ENCODE assay signal across 5 fruit fly cellular contexts in genomic region chr2L:11189116-11189449, dm6.
TF ChIP-seq lines count a peak whose summit lies in the region.

No protein-coding gene starts in this region.

- no peak for TF ChIP-seq CTCF in whole organism, embryonic (GFP tag; optimal IDR thresholded peaks at IDR 0.05; lab: Kevin White, UChicago)

TF ChIP-seq in whole organism, 6 proteins besides CTCF, POLR2A, EP300 and RAD21:
- peak; percentile 71 for TF ChIP-seq pan (optimal IDR thresholded peaks at IDR 0.05; lab: Kevin White, UChicago)
- TF ChIP-seq Dll (optimal IDR thresholded peaks at IDR 0.05; lab: Kevin White, UChicago) = no peak
TF ChIP-seq in whole organism: peak in this region for 1.

TF ChIP-seq in whole organism, embryonic, 481 proteins besides CTCF, POLR2A, EP300 and RAD21 (continues in another document):
- TF ChIP-seq CG10959 (GFP tag; IDR thresholded peaks at IDR 0.05; lab: Robert Waterston, UW) (peak; percentile 85), Chrac-16 (GFP tag; optimal IDR thresholded peaks at IDR 0.05; lab: Kevin White, UChicago) (peak; percentile 73), unpg (GFP tag; optimal IDR thresholded peaks at IDR 0.05; lab: Kevin White, UChicago) (peak; percentile 72), trh (GFP tag; optimal IDR thresholded peaks at IDR 0.05; lab: Kevin White, UChicago) (peak; percentile 42), gsb-n (tag; optimal IDR thresholded peaks at IDR 0.05; lab: Kevin White, UChicago) (peak; percentile 77), GATAe (GFP tag; conservative IDR thresholded peaks at IDR 0.05; lab: Robert Waterston, UW) (no peak), CG8290 (GFP tag; optimal IDR thresholded peaks at IDR 0.05; lab: Kevin White, UChicago) (peak; percentile 62), CG8290 (tag; optimal IDR thresholded peaks at IDR 0.05; lab: Kevin White, UChicago) (no peak), wek (GFP tag; optimal IDR thresholded peaks at IDR 0.05; lab: Kevin White, UChicago) (no peak), CG7963 (GFP tag; IDR thresholded peaks at IDR 0.05; lab: Robert Waterston, UW; ENCODE audit: partially characterized antibody) (no peak), CG1024 (GFP tag; IDR thresholded peaks at IDR 0.05; lab: Robert Waterston, UW) (0 out of 2 replicates have a peak, but pooled peaks have one; percentile 9), esg (GFP tag; conservative IDR thresholded peaks at IDR 0.05; lab: Robert Waterston, UW) (peak; percentile 29; the same call in 1 of the 2 replicates), Max (GFP tag; optimal IDR thresholded peaks at IDR 0.05; lab: Kevin White, UChicago) (no peak), Sox102F (GFP tag; optimal IDR thresholded peaks at IDR 0.05; lab: Kevin White, UChicago) (peak; percentile 38), Blimp-1 (GFP tag; optimal IDR thresholded peaks at IDR 0.05; lab: Kevin White, UChicago) (peak; percentile 62), CG9797 (GFP tag; optimal IDR thresholded peaks at IDR 0.05; lab: Kevin White, UChicago) (no peak), Hr3 (GFP tag; optimal IDR thresholded peaks at IDR 0.05; lab: Kevin White, UChicago) (peak; percentile 56), CG9727 (GFP tag; optimal IDR thresholded peaks at IDR 0.05; lab: Kevin White, UChicago) (peak; percentile 81), inv (GFP tag; IDR thresholded peaks at IDR 0.05; lab: Robert Waterston, UW; ENCODE audit: partially characterized antibody) (no peak), chif (GFP tag; optimal IDR thresholded peaks at IDR 0.05; lab: Kevin White, UChicago) (peak in 1 of 2 experiments; percentile 33), phol (tag; optimal IDR thresholded peaks at IDR 0.05; lab: Kevin White, UChicago) (peak; percentile 65)

TF ChIP-seq in whole organism, prepupa, 60 proteins besides CTCF, POLR2A, EP300 and RAD21 (continues in another document):
- TF ChIP-seq CG1621 (tag; optimal IDR thresholded peaks at IDR 0.05; lab: Kevin White, UChicago) = no peak
- peak; percentile 39 for TF ChIP-seq vri (GFP tag; optimal IDR thresholded peaks at IDR 0.05; lab: Kevin White, UChicago)
- peak; percentile 84 for TF ChIP-seq Eip78C (GFP tag; lab: Kevin White, UChicago)
- TF ChIP-seq spab (GFP tag; optimal IDR thresholded peaks at IDR 0.05; lab: Kevin White, UChicago) = no peak
- no peak for TF ChIP-seq CG6808 (GFP tag; optimal IDR thresholded peaks at IDR 0.05; lab: Kevin White, UChicago)
- TF ChIP-seq pdm3 (GFP tag; optimal IDR thresholded peaks at IDR 0.05; lab: Kevin White, UChicago) = peak; percentile 39
- TF ChIP-seq topi (GFP tag; optimal IDR thresholded peaks at IDR 0.05; lab: Kevin White, UChicago) = peak; percentile 43
- no peak for TF ChIP-seq Hr38 (GFP tag; optimal IDR thresholded peaks at IDR 0.05; lab: Kevin White, UChicago)
- peak; percentile 49 for TF ChIP-seq Sox15 (GFP tag; optimal IDR thresholded peaks at IDR 0.05; lab: Kevin White, UChicago)
- TF ChIP-seq Gug (GFP tag; IDR thresholded peaks at IDR 0.05; lab: Robert Waterston, UW) = no peak
- TF ChIP-seq dsx (GFP tag; optimal IDR thresholded peaks at IDR 0.05; lab: Kevin White, UChicago; ENCODE audit: poor library complexity, severe bottlenecking) = peak; percentile 26
- no peak; the same call in 2 of the 3 replicates for TF ChIP-seq CG6163 (GFP tag; IDR thresholded peaks at IDR 0.05; lab: Robert Waterston, UW)
- TF ChIP-seq salr (GFP tag; optimal IDR thresholded peaks at IDR 0.05; lab: Kevin White, UChicago) = no peak
- no peak for TF ChIP-seq eg (GFP tag; IDR thresholded peaks at IDR 0.05; lab: Robert Waterston, UW)
- TF ChIP-seq ss (GFP tag; optimal IDR thresholded peaks at IDR 0.05; lab: Kevin White, UChicago) = no peak
- TF ChIP-seq CG11902 (GFP tag; optimal IDR thresholded peaks at IDR 0.05; lab: Kevin White, UChicago) = peak; percentile 12
- TF ChIP-seq CG32006 (GFP tag; optimal IDR thresholded peaks at IDR 0.05; lab: Kevin White, UChicago) = no peak
- peak; percentile 40 for TF ChIP-seq CG3919 (GFP tag; optimal IDR thresholded peaks at IDR 0.05; lab: Kevin White, UChicago)
- TF ChIP-seq CG6792 (GFP tag; optimal IDR thresholded peaks at IDR 0.05; lab: Kevin White, UChicago) = peak; percentile 65
- TF ChIP-seq fd59A (GFP tag; optimal IDR thresholded peaks at IDR 0.05; lab: Kevin White, UChicago) = peak; percentile 36
- peak; percentile 88 for TF ChIP-seq svp (GFP tag; lab: Kevin White, UChicago)
- no peak for TF ChIP-seq dac (GFP tag; optimal IDR thresholded peaks at IDR 0.05; lab: Kevin White, UChicago)
- no peak for TF ChIP-seq CG6276 (GFP tag; optimal IDR thresholded peaks at IDR 0.05; lab: Kevin White, UChicago)
- no peak for TF ChIP-seq CG16779 (tag; optimal IDR thresholded peaks at IDR 0.05; lab: Kevin White, UChicago)

TF ChIP-seq in whole organism, pupa, 21 proteins besides CTCF, POLR2A, EP300 and RAD21:
- TF ChIP-seq gl (tag; optimal IDR thresholded peaks at IDR 0.05; lab: Kevin White, UChicago) (no peak), CG10348 (GFP tag; IDR thresholded peaks at IDR 0.05; lab: Robert Waterston, UW) (no peak), CG15710 (tag; optimal IDR thresholded peaks at IDR 0.05; lab: Kevin White, UChicago) (peak; percentile 64), CG9948 (tag; optimal IDR thresholded peaks at IDR 0.05; lab: Kevin White, UChicago) (peak; percentile 47), CG8159 (tag; optimal IDR thresholded peaks at IDR 0.05; lab: Kevin White, UChicago) (peak; percentile 48), Pif1A (GFP tag; optimal IDR thresholded peaks at IDR 0.05; lab: Kevin White, UChicago) (no peak), Ets98B (GFP tag; IDR thresholded peaks at IDR 0.05; lab: Robert Waterston, UW) (no peak), CG13204 (GFP tag; optimal IDR thresholded peaks at IDR 0.05; lab: Kevin White, UChicago) (no peak), fd96Ca (GFP tag; IDR thresholded peaks at IDR 0.05; lab: Robert Waterston, UW) (no peak), CG14655 (GFP tag; optimal IDR thresholded peaks at IDR 0.05; lab: Kevin White, UChicago) (no peak), CG34367 (tag; optimal IDR thresholded peaks at IDR 0.05; lab: Kevin White, UChicago) (peak; percentile 44), Snoo (tag; optimal IDR thresholded peaks at IDR 0.05; lab: Kevin White, UChicago) (peak; percentile 32), CG17806 (tag; optimal IDR thresholded peaks at IDR 0.05; lab: Kevin White, UChicago) (peak; percentile 47), CG8301 (tag; optimal IDR thresholded peaks at IDR 0.05; lab: Kevin White, UChicago) (no peak), CG32121 (GFP tag; IDR thresholded peaks at IDR 0.05; lab: Robert Waterston, UW) (no peak), rn (GFP tag; IDR thresholded peaks at IDR 0.05; lab: Robert Waterston, UW) (no peak), CG12605 (GFP tag; IDR thresholded peaks at IDR 0.05; lab: Robert Waterston, UW) (no peak), CG4496 (GFP tag; IDR thresholded peaks at IDR 0.05; lab: Robert Waterston, UW) (no peak), Pif1B (GFP tag; optimal IDR thresholded peaks at IDR 0.05; lab: Kevin White, UChicago) (no peak), D1 (tag; optimal IDR thresholded peaks at IDR 0.05; lab: Kevin White, UChicago) (no peak), EcR (GFP tag; optimal IDR thresholded peaks at IDR 0.05; lab: Kevin White, UChicago) (no peak)
TF ChIP-seq in whole organism, pupa: peak in this region for 6.

TF ChIP-seq in whole organism, wandering third instar larva, 38 proteins besides CTCF, POLR2A, EP300 and RAD21 (continues in another document):
- TF ChIP-seq tai (GFP tag; optimal IDR thresholded peaks at IDR 0.05; lab: Kevin White, UChicago) = no peak
- TF ChIP-seq lola (GFP tag; optimal IDR thresholded peaks at IDR 0.05; lab: Kevin White, UChicago) = no peak
- no peak for TF ChIP-seq N (GFP tag; optimal IDR thresholded peaks at IDR 0.05; lab: Kevin White, UChicago)
- peak; percentile 81 for TF ChIP-seq fru (GFP tag; optimal IDR thresholded peaks at IDR 0.05; lab: Kevin White, UChicago)
- TF ChIP-seq Hr83 (GFP tag; optimal IDR thresholded peaks at IDR 0.05; lab: Kevin White, UChicago; ENCODE audit: poor library complexity, severe bottlenecking) = no peak
- TF ChIP-seq Vsx2 (GFP tag; optimal IDR thresholded peaks at IDR 0.05; lab: Kevin White, UChicago; ENCODE audit: partially characterized antibody) = no peak
- peak; percentile 33 for TF ChIP-seq Hnf4 (GFP tag; optimal IDR thresholded peaks at IDR 0.05; lab: Kevin White, UChicago)
- no peak for TF ChIP-seq CrebA (GFP tag; optimal IDR thresholded peaks at IDR 0.05; lab: Kevin White, UChicago; ENCODE audit: borderline replicate concordance)
- no peak for TF ChIP-seq GATAd (GFP tag; optimal IDR thresholded peaks at IDR 0.05; lab: Kevin White, UChicago)
- TF ChIP-seq sv (GFP tag; optimal IDR thresholded peaks at IDR 0.05; lab: Kevin White, UChicago) = no peak
- peak; percentile 69 for TF ChIP-seq Sp1 (GFP tag; optimal IDR thresholded peaks at IDR 0.05; lab: Kevin White, UChicago)
- TF ChIP-seq Myc (optimal IDR thresholded peaks at IDR 0.05; lab: Kevin White, UChicago) = no peak
- TF ChIP-seq HLH106 (tag; optimal IDR thresholded peaks at IDR 0.05; lab: Kevin White, UChicago) = peak; percentile 23
- TF ChIP-seq jim (GFP tag; optimal IDR thresholded peaks at IDR 0.05; lab: Kevin White, UChicago) = no peak
- no peak for TF ChIP-seq CG9705 (GFP tag; optimal IDR thresholded peaks at IDR 0.05; lab: Kevin White, UChicago)
- TF ChIP-seq h (GFP tag; optimal IDR thresholded peaks at IDR 0.05; lab: Kevin White, UChicago) = peak; percentile 73
- TF ChIP-seq OdsH (GFP tag; optimal IDR thresholded peaks at IDR 0.05; lab: Kevin White, UChicago) = peak; percentile 88
- no peak for TF ChIP-seq Rel (GFP tag; optimal IDR thresholded peaks at IDR 0.05; lab: Kevin White, UChicago)
- TF ChIP-seq Rel (tag; optimal IDR thresholded peaks at IDR 0.05; lab: Kevin White, UChicago) = no peak
- TF ChIP-seq Hr78 (GFP tag; optimal IDR thresholded peaks at IDR 0.05; lab: Kevin White, UChicago) = no peak
- TF ChIP-seq Mio (GFP tag; optimal IDR thresholded peaks at IDR 0.05; lab: Kevin White, UChicago) = no peak
- no peak for TF ChIP-seq usp (GFP tag; optimal IDR thresholded peaks at IDR 0.05; lab: Kevin White, UChicago)
- TF ChIP-seq Jra (GFP tag; optimal IDR thresholded peaks at IDR 0.05; lab: Kevin White, UChicago) = no peak
- TF ChIP-seq ey (GFP tag; optimal IDR thresholded peaks at IDR 0.05; lab: Kevin White, UChicago) = peak; percentile 43
- TF ChIP-seq Dfd (GFP tag; optimal IDR thresholded peaks at IDR 0.05; lab: Kevin White, UChicago) = no peak
- peak; percentile 13 for TF ChIP-seq dsf (GFP tag; optimal IDR thresholded peaks at IDR 0.05; lab: Kevin White, UChicago; ENCODE audit: borderline replicate concordance)
- peak; percentile 79 for TF ChIP-seq rgr (GFP tag; optimal IDR thresholded peaks at IDR 0.05; lab: Kevin White, UChicago)
- peak; percentile 44 for TF ChIP-seq br (GFP tag; optimal IDR thresholded peaks at IDR 0.05; lab: Kevin White, UChicago)
- TF ChIP-seq dmrt93B (GFP tag; optimal IDR thresholded peaks at IDR 0.05; lab: Kevin White, UChicago) = no peak
- TF ChIP-seq woc (GFP tag; optimal IDR thresholded peaks at IDR 0.05; lab: Kevin White, UChicago) = peak; percentile 48
- no peak for TF ChIP-seq sage (GFP tag; optimal IDR thresholded peaks at IDR 0.05; lab: Kevin White, UChicago)
- no peak for TF ChIP-seq Dif (GFP tag; optimal IDR thresholded peaks at IDR 0.05; lab: Kevin White, UChicago; ENCODE audit: partially characterized antibody)
